Worm (Caenorhabditis elegans): Measurements from ENCODE around the gene znf-622.

znf-622 gene

DNA sequence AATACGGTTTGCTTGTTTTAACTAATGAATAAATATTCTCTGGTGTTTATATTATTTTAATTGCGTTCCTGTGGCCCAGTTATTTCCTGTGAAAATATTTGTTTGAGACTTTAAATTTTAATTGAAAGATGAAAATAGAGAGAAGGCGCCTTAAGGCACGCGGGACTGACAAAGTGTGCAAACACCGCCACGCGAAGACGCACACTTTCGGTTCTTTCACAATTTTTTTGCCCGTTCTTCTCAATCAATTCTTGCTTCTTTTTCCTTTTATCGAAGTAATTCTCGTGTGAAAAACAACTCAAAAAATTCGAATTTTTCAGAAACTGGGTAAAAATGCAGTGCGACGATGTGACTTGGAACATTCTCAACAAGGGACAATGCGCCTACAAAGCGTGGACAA is 2.3 kb upstream of the znf-622 start, which contains the start of gene C16A3.6:
Gene C16A3.6, plus strand, starts transcription at position 84 of the 400 bp plus-strand sequence.
- TF ChIP-seq ceh-18 (tag; optimal IDR thresholded peaks at IDR 0.05) = no peak
- TF ChIP-seq ceh-24 (tag; optimal IDR thresholded peaks at IDR 0.05) = no peak
- TF ChIP-seq tbx-2 (tag; optimal IDR thresholded peaks at IDR 0.05) = no peak
- peak; percentile 25 for TF ChIP-seq hlh-30 (tag; optimal IDR thresholded peaks at IDR 0.05; ENCODE audit: insufficient read depth)
- TF ChIP-seq unc-86 (tag; optimal IDR thresholded peaks at IDR 0.05) = no peak

DNA sequence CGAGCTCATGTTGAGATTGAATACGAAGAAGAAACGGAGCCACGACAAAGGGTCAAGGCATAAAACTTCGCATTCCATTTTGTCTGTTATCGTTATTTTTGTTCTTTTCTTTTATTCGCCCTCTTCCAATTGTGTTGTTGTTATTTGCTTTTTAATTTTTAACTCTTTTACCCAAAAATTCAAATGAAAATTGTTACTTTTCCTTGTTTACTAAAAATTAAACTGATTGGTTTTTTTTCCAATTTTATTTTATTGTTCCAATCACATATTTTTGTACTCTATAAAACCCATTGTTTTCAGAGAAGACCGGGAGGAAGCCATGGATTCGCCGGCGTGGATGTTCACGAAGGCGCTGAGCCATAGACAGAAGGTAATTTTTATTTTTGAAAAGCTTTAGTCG is 962 bp upstream of the znf-622 start, which contains the start of gene C16A3.5:
Gene C16A3.5, plus strand, starts transcription at position 301 of the 400 bp plus-strand sequence.
- no peak for TF ChIP-seq fkh-10 (GFP tag; optimal IDR thresholded peaks at IDR 0.05)
- TF ChIP-seq T23F11.4 (GFP tag; optimal IDR thresholded peaks at IDR 0.05) = no peak
- no peak for TF ChIP-seq pqm-1 (tag; optimal IDR thresholded peaks at IDR 0.05)
- TF ChIP-seq ceh-9 (tag; optimal IDR thresholded peaks at IDR 0.05) = no peak
- no peak for TF ChIP-seq K09A11.1 (tag; optimal IDR thresholded peaks at IDR 0.05; ENCODE audit: insufficient read depth)
- no peak for TF ChIP-seq ceh-31 (tag; optimal IDR thresholded peaks at IDR 0.05)
- TF ChIP-seq sox-4 (tag; optimal IDR thresholded peaks at IDR 0.05) = no peak

DNA sequence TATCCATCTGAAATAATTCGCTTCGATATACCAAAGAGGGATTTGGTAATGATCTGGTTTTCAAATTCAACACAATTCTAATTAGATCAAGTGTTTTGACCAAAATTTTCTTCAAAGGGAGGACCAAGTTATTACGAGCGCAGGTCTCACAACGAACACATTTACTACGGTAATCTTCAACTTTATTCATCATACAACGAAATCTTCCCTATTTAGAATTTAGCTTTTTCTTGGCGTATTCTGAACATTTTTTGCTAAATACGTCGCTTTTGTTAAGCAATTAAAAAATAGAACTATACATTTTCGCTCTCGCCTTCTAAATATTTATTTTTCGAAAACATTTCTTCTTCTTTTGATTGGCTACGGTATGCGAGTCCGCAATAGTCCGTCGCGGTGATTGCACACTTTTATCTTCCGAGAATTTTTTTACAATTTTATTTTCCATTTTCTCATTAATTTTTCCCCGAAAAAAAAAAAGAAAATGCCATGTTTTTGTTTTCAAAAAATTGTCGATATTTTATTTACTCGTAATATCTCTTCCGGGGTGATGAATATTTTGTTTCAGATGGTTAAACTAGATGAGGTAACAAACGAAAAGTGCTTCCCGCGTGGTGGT is 1.7 kb downstream of the znf-622 start, which contains the start of gene let-716:
Gene let-716, plus strand, starts transcription at position 566 of the 616 bp plus-strand sequence.
- TF ChIP-seq nfya-1 (tag; optimal IDR thresholded peaks at IDR 0.05) (peak; percentile 69), unc-42 (tag; optimal IDR thresholded peaks at IDR 0.05) (peak; percentile 2), ref-2 (tag; optimal IDR thresholded peaks at IDR 0.05) (no peak)

DNA sequence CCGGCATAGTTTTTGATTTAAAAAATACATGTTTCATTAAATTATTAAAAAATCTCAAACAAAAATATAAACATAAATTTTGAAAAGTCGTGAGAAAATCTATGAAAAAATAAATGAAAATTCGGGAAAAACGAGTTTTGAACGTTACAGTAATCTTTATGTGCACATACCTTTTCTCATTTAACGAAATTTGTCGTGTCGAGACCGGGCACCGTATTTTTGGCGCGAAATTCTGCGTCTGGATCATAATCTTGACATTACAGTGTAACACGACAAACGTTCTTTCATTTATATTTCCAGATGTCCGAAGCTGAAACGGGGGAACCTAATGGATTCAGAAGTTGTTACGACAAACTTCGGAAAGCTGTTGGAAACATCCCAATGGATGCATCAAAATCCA is 8.1 kb downstream of the znf-622 start, which contains the start of gene C16A3.2:
Gene C16A3.2, plus strand, starts transcription at position 301 of the 400 bp plus-strand sequence.
- TF ChIP-seq hlh-8 (tag; optimal IDR thresholded peaks at IDR 0.05) (no peak), ceh-24 (tag; optimal IDR thresholded peaks at IDR 0.05) (no peak), ama-1 (optimal IDR thresholded peaks at IDR 0.05) (no peak), odd-2 (tag; optimal IDR thresholded peaks at IDR 0.05) (no peak), pha-4 (tag; optimal IDR thresholded peaks at IDR 0.05) (no peak), C08G9.2 (tag; optimal IDR thresholded peaks at IDR 0.05) (no peak), ceh-19 (GFP tag; optimal IDR thresholded peaks at IDR 0.05) (no peak), Y22D7AL.16 (tag; optimal IDR thresholded peaks at IDR 0.05) (no peak), tbx-2 (tag; optimal IDR thresholded peaks at IDR 0.05) (no peak), eyg-1 (tag; optimal IDR thresholded peaks at IDR 0.05) (no peak), pag-3 (tag; optimal IDR thresholded peaks at IDR 0.05; ENCODE audit: borderline replicate concordance) (no peak), ceh-31 (tag; optimal IDR thresholded peaks at IDR 0.05) (no peak), ahr-1 (tag; optimal IDR thresholded peaks at IDR 0.05) (no peak), pqm-1 (tag; optimal IDR thresholded peaks at IDR 0.05) (no peak), mec-3 (tag; optimal IDR thresholded peaks at IDR 0.05; ENCODE audit: borderline replicate concordance) (no peak), fkh-10 (GFP tag; optimal IDR thresholded peaks at IDR 0.05) (no peak), tbx-7 (tag; optimal IDR thresholded peaks at IDR 0.05) (no peak), ceh-14 (tag; optimal IDR thresholded peaks at IDR 0.05) (no peak), ceh-45 (GFP tag; IDR thresholded peaks at IDR 0.05) (no peak)

DNA sequence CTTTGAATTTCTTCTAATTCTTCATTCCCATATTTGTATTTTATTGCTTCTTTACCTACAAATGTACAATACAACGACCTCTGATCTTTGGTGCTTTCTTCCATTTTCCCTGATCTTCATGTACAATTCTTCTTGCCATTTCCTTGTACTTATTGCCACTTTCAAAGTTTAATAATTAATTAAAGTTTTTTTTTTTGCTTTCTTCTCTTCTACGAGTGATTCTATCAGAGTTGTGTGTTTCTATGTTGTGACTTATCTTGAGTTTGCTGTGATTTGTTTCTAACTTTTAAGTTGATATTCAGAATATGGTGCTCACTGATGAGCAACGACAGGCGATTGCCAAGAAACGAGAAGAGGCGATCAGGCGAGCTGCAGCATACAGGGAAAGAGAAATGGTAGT is 9.2 kb downstream of the znf-622 start, which contains the start of gene smrc-1:
Gene smrc-1, plus strand, starts transcription at position 301 of the 400 bp plus-strand sequence.
- TF ChIP-seq unc-86 (tag; optimal IDR thresholded peaks at IDR 0.05) (no peak), hlh-13 (GFP tag; optimal IDR thresholded peaks at IDR 0.05) (no peak), hlh-8 (tag; optimal IDR thresholded peaks at IDR 0.05) (no peak), ceh-9 (tag; optimal IDR thresholded peaks at IDR 0.05) (no peak)

DNA sequence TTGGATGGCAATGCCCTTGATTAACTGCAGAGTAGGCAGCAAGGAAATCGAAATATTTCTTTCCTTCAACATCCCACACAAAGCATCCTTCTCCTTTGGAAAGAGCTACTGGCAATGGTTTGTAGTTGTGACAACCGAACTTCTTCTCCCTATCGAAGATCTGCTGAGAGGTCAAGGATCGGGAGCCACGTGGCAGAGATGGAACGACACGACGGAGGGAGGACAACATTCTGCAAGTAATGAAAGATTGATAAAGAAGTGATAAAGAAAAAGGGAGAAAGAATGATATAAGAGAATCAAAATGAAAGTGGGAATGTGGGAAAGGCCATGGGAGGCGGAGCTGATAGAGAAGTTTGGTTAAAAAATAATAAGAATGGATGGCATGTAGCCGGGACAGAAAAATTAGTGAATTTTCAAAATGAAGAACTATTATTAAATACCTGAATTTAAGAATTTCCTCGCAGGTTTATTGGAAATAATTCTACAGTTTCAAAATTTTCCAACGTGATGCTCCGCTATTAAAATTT is 14.3 kb downstream of the znf-622 start, which contains the start of gene oatr-1:
Gene oatr-1, minus strand, starts transcription at position 477 of the 527 bp plus-strand sequence.
- TF ChIP-seq unc-86 (tag; optimal IDR thresholded peaks at IDR 0.05) (no peak), C38D4.7 (GFP tag; optimal IDR thresholded peaks at IDR 0.05) (no peak), fkh-6 (tag; optimal IDR thresholded peaks at IDR 0.05) (no peak), ets-4 (tag; optimal IDR thresholded peaks at IDR 0.05) (no peak), Y22D7AL.16 (tag; optimal IDR thresholded peaks at IDR 0.05) (no peak), pros-1 (tag; optimal IDR thresholded peaks at IDR 0.05) (no peak), T23F11.4 (GFP tag; optimal IDR thresholded peaks at IDR 0.05) (no peak)

All from whole organism, late embryonic.